Fruit fly (Drosophila melanogaster) whole organism, embryonic: ENCODE results near the gene CG4586.
A peak's percentile ranks its signal among the peaks of the same experiment; 100 is the strongest.

Experiments
- Abd-B ChIP-seq: fragments of 200-800 bp; sonication (Bioruptor generic); optimal IDR thresholded peaks from 2 replicates; lab custom pipeline; 2018; ENCODE audit warnings: missing biosample characterization, mild to moderate bottlenecking, missing genetic modification characterization, moderate library complexity
- Adf1 ChIP-seq: fragments of 200-800 bp; sonication (Bioruptor generic); IDR thresholded peaks from 2 replicates; pipeline ENCODE4 v1.3.6; 2022; ENCODE audit warnings: missing biosample characterization, missing genetic modification characterization
- Awh ChIP-seq: fragments of 200-800 bp; sonication (Bioruptor generic); IDR thresholded peaks from 2 replicates; pipeline ENCODE4, ENCODE4 v1.3.6; 2022; ENCODE audit warnings: missing biosample characterization, missing genetic modification characterization
- B-H2 ChIP-seq: fragments of 200-800 bp; sonication (Bioruptor generic); optimal IDR thresholded peaks from 2 replicates; lab custom pipeline; 2018; ENCODE audit warnings: missing biosample characterization, mild to moderate bottlenecking, missing genetic modification characterization
- Bgb ChIP-seq: fragments of 200-800 bp; sonication (Bioruptor generic); IDR thresholded peaks from 2 replicates; pipeline ENCODE4 v1.3.6; 2022; ENCODE audit warnings: missing biosample characterization, missing genetic modification characterization; ENCODE audit not compliant: partially characterized antibody
- C15 ChIP-seq: fragments of 200-800 bp; sonication (Bioruptor generic); IDR thresholded peaks from 3 replicates; pipeline ENCODE4 v1.3.6; 2022; ENCODE audit warnings: missing biosample characterization, missing genetic modification characterization
- CG10543 ChIP-seq: fragments of 200-800 bp; sonication (Bioruptor generic); optimal IDR thresholded peaks from 3 replicates; lab custom pipeline; 2017; ENCODE audit warnings: missing biosample characterization, mild to moderate bottlenecking, missing genetic modification characterization, moderate library complexity
- CG10979 ChIP-seq: fragments of 200-800 bp; sonication (Bioruptor generic); optimal IDR thresholded peaks from 2 replicates; lab custom pipeline; 2018; ENCODE audit warnings: missing biosample characterization, mild to moderate bottlenecking, missing genetic modification characterization, moderate library complexity
- CG12391 ChIP-seq: fragments of 200-800 bp; sonication (Bioruptor generic); optimal IDR thresholded peaks from 3 replicates; lab custom pipeline; 2018; ENCODE audit warnings: missing biosample characterization, mild to moderate bottlenecking, missing genetic modification characterization, moderate library complexity
- CG13287 ChIP-seq: fragments of 200-800 bp; sonication (Bioruptor generic); IDR thresholded peaks from 2 replicates; pipeline ENCODE4 v1.3.6; 2022; ENCODE audit warnings: missing biosample characterization, missing genetic modification characterization; ENCODE audit not compliant: partially characterized antibody
- CG16813 ChIP-seq: fragments of 200-800 bp; sonication (Bioruptor generic); IDR thresholded peaks from 3 replicates; pipeline ENCODE4 v1.3.6; 2022; ENCODE audit warnings: missing biosample characterization, missing genetic modification characterization; ENCODE audit not compliant: partially characterized antibody
- CG17359 ChIP-seq: fragments of 200-800 bp; sonication (Bioruptor generic); optimal IDR thresholded peaks from 3 replicates; lab custom pipeline; 2018; ENCODE audit warnings: missing biosample characterization, mild to moderate bottlenecking, missing genetic modification characterization, moderate library complexity
- CG17829 ChIP-seq: fragments of 200-800 bp; optimal IDR thresholded peaks from 2 replicates; lab custom pipeline; 2019; ENCODE audit warnings: missing biosample characterization, mild to moderate bottlenecking, missing genetic modification characterization, moderate library complexity
- CG31441 ChIP-seq: fragments of 200-800 bp; sonication (Bioruptor generic); IDR thresholded peaks from 2 replicates; pipeline ENCODE4 v1.3.6; 2022; ENCODE audit warnings: missing biosample characterization, missing genetic modification characterization
- CG34376 ChIP-seq: fragments of 200-800 bp; sonication (Bioruptor generic); optimal IDR thresholded peaks from 2 replicates; lab custom pipeline; 2018; ENCODE audit warnings: missing biosample characterization, mild to moderate bottlenecking, missing genetic modification characterization
- CG3838 ChIP-seq: fragments of 200-800 bp; sonication (Bioruptor generic); optimal IDR thresholded peaks from 3 replicates; lab custom pipeline; 2016; ENCODE audit warnings: missing biosample characterization, missing genetic modification characterization
- CG4730 ChIP-seq: fragments of 200-800 bp; sonication (Bioruptor generic); IDR thresholded peaks from 2 replicates; pipeline ENCODE4 v1.3.6; 2022; ENCODE audit warnings: missing biosample characterization, missing genetic modification characterization
- CG6791 ChIP-seq: fragments of 200-800 bp; sonication (Bioruptor generic); IDR thresholded peaks from 3 replicates; pipeline ENCODE4 v1.3.6; 2022; ENCODE audit warnings: missing biosample characterization, missing genetic modification characterization; ENCODE audit not compliant: partially characterized antibody
- CG6813 ChIP-seq: fragments of 200-800 bp; sonication (Bioruptor generic); optimal IDR thresholded peaks from 2 replicates; lab custom pipeline; 2017; ENCODE audit warnings: missing biosample characterization, missing genetic modification characterization, mild to moderate bottlenecking, moderate library complexity, missing genetic modification reagents
- CG7556 ChIP-seq: fragments of 200-800 bp; sonication (Bioruptor generic); optimal IDR thresholded peaks from 2 replicates; lab custom pipeline; 2017; ENCODE audit warnings: missing biosample characterization, mild to moderate bottlenecking, missing genetic modification characterization
- CG8290 ChIP-seq, 3 experiments: fragments of 200-800 bp; sonication (Bioruptor generic); optimal IDR thresholded peaks; 2 replicates each; lab custom pipeline; 2016 to 2019; ENCODE audit warnings: missing biosample characterization in 3 of 3, missing genetic modification characterization in 3 of 3, mild to moderate bottlenecking in 2 of 3, moderate library complexity in 1 of 3
- CG8924 ChIP-seq: fragments of 200-800 bp; optimal IDR thresholded peaks from 3 replicates; lab custom pipeline; 2019; ENCODE audit warnings: missing biosample characterization, mild to moderate bottlenecking, missing genetic modification characterization, moderate library complexity
- CG9609 ChIP-seq: fragments of 200-800 bp; sonication (Bioruptor generic); optimal IDR thresholded peaks from 3 replicates; lab custom pipeline; 2016; ENCODE audit warnings: missing biosample characterization, missing genetic modification characterization
- Elba2 ChIP-seq: fragments of 200-800 bp; sonication (Bioruptor generic); optimal IDR thresholded peaks from 3 replicates; lab custom pipeline; 2016; ENCODE audit warnings: missing biosample characterization, missing genetic modification characterization
- Hr51 ChIP-seq, 2 experiments: fragments of 200-800 bp; sonication (Bioruptor generic); optimal IDR thresholded peaks; 2 replicates in 1 of 2; 3 replicates in 1 of 2; lab custom pipeline; 2016 to 2018; ENCODE audit warnings: missing biosample characterization in 2 of 2, missing genetic modification characterization in 2 of 2, mild to moderate bottlenecking in 1 of 2, moderate library complexity in 1 of 2
- Oaz ChIP-seq: fragments of 200-800 bp; sonication (Bioruptor generic); IDR thresholded peaks from 2 replicates; pipeline ENCODE4 v1.3.6; 2022; ENCODE audit warnings: missing biosample characterization, missing genetic modification characterization
- Optix ChIP-seq: fragments of 200-800 bp; sonication (Bioruptor generic); IDR thresholded peaks from 3 replicates; pipeline ENCODE4 v1.3.6; 2022; ENCODE audit warnings: missing biosample characterization, missing genetic modification characterization
- PHDP ChIP-seq: fragments of 200-800 bp; sonication (Bioruptor generic); optimal IDR thresholded peaks from 3 replicates; lab custom pipeline; 2018; ENCODE audit warnings: missing biosample characterization, mild to moderate bottlenecking, missing genetic modification characterization, moderate library complexity
- Sox100B ChIP-seq: fragments of 200-800 bp; sonication (Bioruptor generic); optimal IDR thresholded peaks from 3 replicates; lab custom pipeline; 2018; ENCODE audit warnings: missing biosample characterization, mild to moderate bottlenecking, missing genetic modification characterization
- Stat92E ChIP-seq, 3 experiments: fragments of >200 bp in 2 of 3; fragments of 200-800 bp in 1 of 3; sonication (Bioruptor generic) in 1 of 3; optimal IDR thresholded peaks; 2 replicates each; lab custom pipeline; 2017 to 2019; ENCODE audit warnings: missing biosample characterization in 3 of 3, missing genetic modification characterization in 3 of 3, mild to moderate bottlenecking in 1 of 3, moderate library complexity in 1 of 3
- Trl ChIP-seq, 3 experiments: fragments of >200 bp in 2 of 3; fragments of 200-800 bp in 1 of 3; sonication (Bioruptor generic) in 1 of 3; optimal IDR thresholded peaks; 2 replicates in 1 of 3; 3 replicates in 2 of 3; lab custom pipeline; 2016 to 2017; ENCODE audit warnings: missing biosample characterization in 1 of 3, missing genetic modification characterization in 1 of 3
- Xbp1 ChIP-seq: fragments of 200-800 bp; sonication (Bioruptor generic); optimal IDR thresholded peaks from 3 replicates; lab custom pipeline; 2016; ENCODE audit warnings: missing biosample characterization, mild to moderate bottlenecking, missing genetic modification characterization
- az2 ChIP-seq: fragments of 200-800 bp; sonication (Bioruptor generic); optimal IDR thresholded peaks from 3 replicates; lab custom pipeline; 2016; ENCODE audit warnings: missing biosample characterization, missing genetic modification characterization
- bbx ChIP-seq: fragments of 200-800 bp; sonication (Bioruptor generic); IDR thresholded peaks from 2 replicates; pipeline ENCODE4 v1.3.6; 2022; ENCODE audit warnings: missing biosample characterization, missing genetic modification characterization; ENCODE audit not compliant: partially characterized antibody
- caup ChIP-seq: fragments of 200-800 bp; sonication (Bioruptor generic); optimal IDR thresholded peaks from 3 replicates; lab custom pipeline; 2017; ENCODE audit warnings: missing biosample characterization, mild to moderate bottlenecking, missing genetic modification characterization, moderate library complexity; ENCODE audit not compliant: severe bottlenecking
- fd3F ChIP-seq: fragments of 200-800 bp; sonication (Bioruptor generic); optimal IDR thresholded peaks from 2 replicates; lab custom pipeline; 2018; ENCODE audit warnings: missing biosample characterization, mild to moderate bottlenecking, missing genetic modification characterization, moderate library complexity
- gcm ChIP-seq: fragments of 200-800 bp; sonication (Bioruptor generic); optimal IDR thresholded peaks from 2 replicates; lab custom pipeline; 2019; ENCODE audit warnings: missing biosample characterization, mild to moderate bottlenecking, missing genetic modification characterization, moderate library complexity
- jing ChIP-seq: fragments of 200-800 bp; sonication (Bioruptor generic); optimal IDR thresholded peaks from 2 replicates; lab custom pipeline; 2018; ENCODE audit warnings: missing biosample characterization, mild to moderate bottlenecking, missing genetic modification characterization
- pfk ChIP-seq: fragments of 200-800 bp; sonication (Bioruptor generic); optimal IDR thresholded peaks from 2 replicates; lab custom pipeline; 2018; ENCODE audit warnings: missing biosample characterization, mild to moderate bottlenecking, missing genetic modification characterization, moderate library complexity
- phol ChIP-seq: fragments of 200-800 bp; sonication (Bioruptor generic); optimal IDR thresholded peaks from 3 replicates; lab custom pipeline; 2018; ENCODE audit warnings: missing biosample characterization, mild to moderate bottlenecking, missing genetic modification characterization, moderate library complexity
- prd ChIP-seq, 3 experiments: fragments of >200 bp in 2 of 3; fragments of 200-800 bp in 1 of 3; sonication (Bioruptor generic) in 1 of 3; optimal IDR thresholded peaks in 2 of 3; IDR thresholded peaks in 1 of 3; 2 replicates in 2 of 3; 3 replicates in 1 of 3; pipeline versions ENCODE4 v1.3.6 to Lab custom; 2017 to 2022; ENCODE audit warnings: missing biosample characterization in 1 of 3, missing genetic modification characterization in 1 of 3
- sima ChIP-seq: fragments of 200-800 bp; sonication (Bioruptor generic); optimal IDR thresholded peaks from 2 replicates; lab custom pipeline; 2016; ENCODE audit warnings: missing biosample characterization, missing genetic modification characterization
- sisA ChIP-seq: fragments of 200-800 bp; sonication (Bioruptor generic); IDR thresholded peaks from 2 replicates; pipeline ENCODE4 v1.3.6; 2022; ENCODE audit warnings: missing biosample characterization, missing genetic modification characterization
- slbo ChIP-seq: fragments of 200-800 bp; sonication (Bioruptor generic); IDR thresholded peaks from 2 replicates; pipeline ENCODE4 v1.3.6; 2022; ENCODE audit warnings: missing biosample characterization, missing genetic modification characterization
- so ChIP-seq: fragments of 200-800 bp; sonication (Bioruptor generic); IDR thresholded peaks from 3 replicates; pipeline ENCODE4 v1.3.6; 2022; ENCODE audit warnings: missing biosample characterization, missing genetic modification characterization
- ttk ChIP-seq: fragments of 200-800 bp; sonication (Bioruptor generic); IDR thresholded peaks from 2 replicates; pipeline ENCODE4 v2.1.2; 2022; ENCODE audit warnings: missing biosample characterization, missing genetic modification characterization
- vfl ChIP-seq: fragments of 200-800 bp; sonication (Bioruptor generic); optimal IDR thresholded peaks from 2 replicates; lab custom pipeline; 2016; ENCODE audit warnings: missing biosample characterization, missing genetic modification characterization

The CG4586 gene

dm6 chrX:6981470-6981952, 11.8 kb downstream of the CG4586 start (continued):
- TF ChIP-seq CG3838 (GFP tag; lab: Kevin White, UChicago) (no peak), so (peak; percentile 22; the same call in 1 of the 3 replicates), bbx (peak; percentile 39; the same call in 1 of the 2 replicates), CG8924 (tag; lab: Kevin White, UChicago) (no peak), CG16813 (GFP tag; lab: Robert Waterston, UW) (no peak), pfk (GFP tag; lab: Kevin White, UChicago) (peak; percentile 100), Optix (GFP tag; lab: Robert Waterston, UW) (no peak), Adf1 (GFP tag; lab: Robert Waterston, UW) (peak; percentile 67), C15 (GFP tag; lab: Robert Waterston, UW) (no peak), CG7556 (GFP tag; lab: Kevin White, UChicago) (no peak), prd (optimal IDR thresholded peaks at IDR 0.05; lab: Kevin White, UChicago) (no peak), prd (GFP tag; IDR thresholded peaks at IDR 0.05; lab: Robert Waterston, UW) (peak; percentile 23; the same call in 1 of the 3 replicates), slbo (peak; percentile 52; the same call in 1 of the 2 replicates), CG6813 (no peak), Stat92E (GFP tag; optimal IDR thresholded peaks at IDR 0.05; lab: Kevin White, UChicago) (no peak), CG12391 (tag; lab: Kevin White, UChicago) (peak; percentile 9), Oaz (no peak), Bgb (GFP tag; lab: Robert Waterston, UW) (peak; percentile 26; the same call in 1 of the 2 replicates), Trl (optimal IDR thresholded peaks at IDR 0.05; lab: Kevin White, UChicago) (peak; percentile 88 to 95), Trl (GFP tag; optimal IDR thresholded peaks at IDR 0.05; lab: Kevin White, UChicago) (peak; percentile 61), vfl (GFP tag; lab: Kevin White, UChicago) (no peak), CG13287 (GFP tag; lab: Robert Waterston, UW) (peak; percentile 32; the same call in 1 of the 2 replicates), Awh (GFP tag; lab: Robert Waterston, UW) (no peak), sisA (GFP tag; lab: Robert Waterston, UW) (no peak), CG6791 (GFP tag; lab: Robert Waterston, UW) (0 out of 3 replicates have a peak, but pooled peaks have one; percentile 33), CG34376 (GFP tag; lab: Kevin White, UChicago) (peak; percentile 2), CG10979 (tag; lab: Kevin White, UChicago) (peak; percentile 8), CG10543 (no peak), B-H2 (no peak)

- TF ChIP-seq CG8290 (GFP tag; optimal IDR thresholded peaks at IDR 0.05; lab: Kevin White, UChicago) (no peak), CG8290 (tag; optimal IDR thresholded peaks at IDR 0.05; lab: Kevin White, UChicago) (peak in 1 of 2 experiments; percentile 5), az2 (GFP tag; lab: Kevin White, UChicago) (no peak), Xbp1 (GFP tag; lab: Kevin White, UChicago) (peak; percentile 26), jing (GFP tag; lab: Kevin White, UChicago) (peak; percentile 3), Adf1 (GFP tag; lab: Robert Waterston, UW) (no peak), CG31441 (GFP tag; lab: Robert Waterston, UW) (0 out of 2 replicates have a peak, but pooled peaks have one; percentile 12), Elba2 (no peak), Sox100B (GFP tag; lab: Kevin White, UChicago) (peak; percentile 21), ttk (GFP tag; lab: Robert Waterston, UW) (no peak), CG17829 (tag; lab: Kevin White, UChicago) (peak; percentile 44), PHDP (tag; lab: Kevin White, UChicago) (peak; percentile 50), fd3F (peak; percentile 2), sima (no peak), CG4730 (GFP tag; lab: Robert Waterston, UW) (no peak), phol (tag; lab: Kevin White, UChicago) (peak; percentile 60), Hr51 (GFP tag; optimal IDR thresholded peaks at IDR 0.05; lab: Kevin White, UChicago) (peak in 1 of 2 experiments; percentile 42), Abd-B (GFP tag; lab: Kevin White, UChicago) (peak; percentile 7), CG17359 (tag; lab: Kevin White, UChicago) (peak; percentile 37), caup (GFP tag; lab: Kevin White, UChicago) (no peak), gcm (GFP tag; lab: Kevin White, UChicago) (peak; percentile 19), CG9609 (GFP tag; lab: Kevin White, UChicago) (peak; percentile 38)
Observed at dm6 chrX:6982054-6982453, 12.3 kb downstream of the CG4586 start.
